Fruit fly (Drosophila melanogaster): ENCODE results near the gene CG12017.

- no peak for TF ChIP-seq EcR (GFP tag; optimal IDR thresholded peaks at IDR 0.05)
- no peak for TF ChIP-seq CG12605 (GFP tag; IDR thresholded peaks at IDR 0.05)
- TF ChIP-seq D1 (tag; optimal IDR thresholded peaks at IDR 0.05): no peak
- no peak for TF ChIP-seq CG34367 (tag; optimal IDR thresholded peaks at IDR 0.05)
- TF ChIP-seq Pif1A (GFP tag; optimal IDR thresholded peaks at IDR 0.05): no peak
- no peak for TF ChIP-seq CG14655 (GFP tag; optimal IDR thresholded peaks at IDR 0.05)
- no peak for TF ChIP-seq CG8159 (tag; optimal IDR thresholded peaks at IDR 0.05)
- no peak for TF ChIP-seq CG32121 (GFP tag; IDR thresholded peaks at IDR 0.05)
- TF ChIP-seq Snoo (tag; optimal IDR thresholded peaks at IDR 0.05): no peak
- TF ChIP-seq CG13204 (GFP tag; optimal IDR thresholded peaks at IDR 0.05): no peak
Observed at dm6 chr3L:3305430-3305829, 25.4 kb downstream of the CG12017 start.

Measured in whole organism, pupa.